Fruit fly (Drosophila melanogaster): Measurements from ENCODE around the gene bur.

dm6 chr2L:21142972-21143385, 36.5 kb downstream of the bur start, which contains the start of gene pths:
- TF ChIP-seq CG8301 (tag; optimal IDR thresholded peaks at IDR 0.05), result no peak
- no peak for TF ChIP-seq fd96Ca (GFP tag; IDR thresholded peaks at IDR 0.05)
- no peak for TF ChIP-seq D1 (tag; optimal IDR thresholded peaks at IDR 0.05)
